Worm (Caenorhabditis elegans) whole organism, midembryonic: ENCODE data around the gene chup-1.

Experiments used
- flt-1 ChIP-seq: fragments of 200-800 bp; sonication (Bioruptor generic); IDR thresholded peaks from 2 replicates; pipeline ENCODE4 v1.3.6; 2022; ENCODE audit warnings: missing genetic modification characterization, missing compliant biosample characterization
- klf-2 ChIP-seq: fragments of 200-800 bp; sonication (Bioruptor generic); conservative IDR thresholded peaks from 2 replicates; pipeline ENCODE4 v1.3.6; 2022; ENCODE audit warnings: missing genetic modification reagents, missing genetic modification characterization, missing compliant biosample characterization
- tab-1 ChIP-seq: fragments of 200-800 bp; sonication (Bioruptor generic); IDR thresholded peaks from 2 replicates; pipeline ENCODE4 v1.3.6; 2022; ENCODE audit warnings: missing genetic modification characterization, missing compliant biosample characterization

DNA sequence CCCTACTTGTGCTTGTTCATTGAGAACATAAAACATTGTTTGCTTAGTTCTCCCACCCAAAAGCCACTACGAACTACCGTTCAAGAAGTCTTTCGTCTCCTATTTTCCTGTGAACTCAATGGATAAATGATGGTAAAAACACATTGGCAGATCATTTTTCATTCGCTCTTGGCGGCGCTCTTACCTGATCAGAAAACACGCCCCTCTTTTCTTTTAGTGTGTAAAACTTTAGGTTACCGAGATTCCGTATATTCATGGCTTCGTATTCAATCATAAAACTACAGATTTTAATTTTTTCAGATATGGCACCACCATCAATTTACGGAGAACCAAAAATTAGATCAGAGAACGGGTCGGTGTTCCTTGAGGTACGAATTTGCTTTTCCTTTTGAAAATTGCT, 28.4 kb upstream of the chup-1 start, which contains the start of gene zig-12:
- TF ChIP-seq tab-1 (GFP tag; lab: Robert Waterston, UW) = no peak
- no peak for TF ChIP-seq flt-1 (GFP tag; lab: Robert Waterston, UW)
- TF ChIP-seq klf-2 (GFP tag; lab: Robert Waterston, UW) = no peak
